Fruit fly (Drosophila melanogaster): ENCODE measurements around the gene CG42359.

CG42359 gene

DNA sequence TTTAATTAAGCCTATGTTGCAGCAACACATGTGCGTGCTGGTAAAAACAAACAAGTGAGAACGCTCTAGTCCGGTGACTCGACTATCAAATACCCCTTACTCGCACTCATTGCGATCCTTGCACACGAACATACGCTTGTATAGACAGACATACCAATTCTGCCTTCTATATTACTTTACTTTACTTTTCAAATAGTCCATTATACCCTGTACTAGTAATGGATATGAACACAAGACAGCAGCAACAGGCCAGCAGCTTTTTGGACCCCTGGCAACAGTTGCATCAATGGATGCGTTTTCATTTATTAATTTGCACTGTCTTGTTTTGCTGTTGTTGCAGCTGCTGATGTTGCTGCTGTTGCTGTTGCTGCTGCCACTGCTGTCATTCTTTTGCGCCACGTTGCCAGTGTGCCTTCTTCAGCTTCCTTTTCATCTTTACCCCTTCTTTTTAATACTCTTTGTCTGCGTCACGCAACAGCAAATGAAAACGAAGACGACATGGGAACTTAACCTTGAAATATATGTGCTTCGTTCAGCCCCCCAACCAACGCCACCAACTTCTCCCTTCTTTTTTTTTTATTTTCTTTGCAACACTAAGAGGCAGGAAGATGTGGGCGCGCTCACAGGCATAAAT lies 43.5 kb downstream of the CG42359 start (continued):
- TF ChIP-seq onecut (GFP tag; IDR thresholded peaks at IDR 0.05) = no peak
- peak; percentile 60; the same call in 2 of the 3 replicates for TF ChIP-seq Aef1 (GFP tag; IDR thresholded peaks at IDR 0.05)
- no peak for TF ChIP-seq pita (GFP tag; optimal IDR thresholded peaks at IDR 0.05)
- no peak for TF ChIP-seq MBD-R2 (GFP tag; IDR thresholded peaks at IDR 0.05)
- no peak for TF ChIP-seq Nf-YA (GFP tag; IDR thresholded peaks at IDR 0.05)
- no peak for TF ChIP-seq BtbVII (GFP tag; optimal IDR thresholded peaks at IDR 0.05)
- TF ChIP-seq CG18764 (GFP tag; optimal IDR thresholded peaks at IDR 0.05) = no peak
- no peak for TF ChIP-seq nau (GFP tag; optimal IDR thresholded peaks at IDR 0.05)
- TF ChIP-seq Xrp1 (GFP tag; IDR thresholded peaks at IDR 0.05) = peak; percentile 60; the same call in 1 of the 2 replicates
- TF ChIP-seq bigmax (GFP tag; optimal IDR thresholded peaks at IDR 0.05) = no peak
- peak; percentile 9 for TF ChIP-seq CG9727 (GFP tag; optimal IDR thresholded peaks at IDR 0.05)
- TF ChIP-seq ci (GFP tag; IDR thresholded peaks at IDR 0.05) = peak; percentile 82
- no peak for TF ChIP-seq gsb (GFP tag; IDR thresholded peaks at IDR 0.05)
- TF ChIP-seq CG7928 (GFP tag; optimal IDR thresholded peaks at IDR 0.05) = no peak
- TF ChIP-seq ab (GFP tag; optimal IDR thresholded peaks at IDR 0.05) = peak; percentile 27
- TF ChIP-seq chm (GFP tag; IDR thresholded peaks at IDR 0.05) = no peak; the same call in 1 of the 2 replicates
- no peak for TF ChIP-seq Dad (GFP tag; optimal IDR thresholded peaks at IDR 0.05)
- no peak for TF ChIP-seq CG11723 (GFP tag; optimal IDR thresholded peaks at IDR 0.05)
- no peak for TF ChIP-seq Med (GFP tag)
- peak; percentile 12 for TF ChIP-seq jing (GFP tag; optimal IDR thresholded peaks at IDR 0.05)
- no peak for TF ChIP-seq lov (optimal IDR thresholded peaks at IDR 0.05)
- 0 out of 3 replicates have a peak, but pooled peaks have one; percentile 46 for TF ChIP-seq lov (GFP tag; IDR thresholded peaks at IDR 0.05)
- no peak for TF ChIP-seq CG3995 (GFP tag; optimal IDR thresholded peaks at IDR 0.05)
- TF ChIP-seq sob (GFP tag; IDR thresholded peaks at IDR 0.05) = no peak; the same call in 1 of the 2 replicates
- TF ChIP-seq CG1529 (GFP tag; optimal IDR thresholded peaks at IDR 0.05) = no peak
- TF ChIP-seq Jarid2 (GFP tag; optimal IDR thresholded peaks at IDR 0.05) = no peak
- no peak for TF ChIP-seq zfh2 (GFP tag; optimal IDR thresholded peaks at IDR 0.05)
- TF ChIP-seq CG8359 (GFP tag; optimal IDR thresholded peaks at IDR 0.05; ENCODE audit: borderline replicate concordance) = no peak
- TF ChIP-seq CG7745 (tag; optimal IDR thresholded peaks at IDR 0.05) = no peak
- no peak for TF ChIP-seq GATAe (GFP tag; conservative IDR thresholded peaks at IDR 0.05)
- peak; percentile 27 for TF ChIP-seq Chrac-16 (GFP tag; optimal IDR thresholded peaks at IDR 0.05)
- TF ChIP-seq grau (tag; optimal IDR thresholded peaks at IDR 0.05) = peak; percentile 9
- TF ChIP-seq NFAT (GFP tag; IDR thresholded peaks at IDR 0.05) = no peak
- no peak for TF ChIP-seq CG12219 (GFP tag; optimal IDR thresholded peaks at IDR 0.05)
- peak; percentile 28; the same call in 1 of the 2 replicates for TF ChIP-seq esg (GFP tag; conservative IDR thresholded peaks at IDR 0.05)
- TF ChIP-seq sna (GFP tag; IDR thresholded peaks at IDR 0.05; ENCODE audit: partially characterized antibody) = no peak
- TF ChIP-seq Atf3 (GFP tag; optimal IDR thresholded peaks at IDR 0.05) = no peak
- no peak for TF ChIP-seq CHES-1-like (GFP tag; optimal IDR thresholded peaks at IDR 0.05)

- TF ChIP-seq CG11560 (tag; IDR thresholded peaks at IDR 0.05) = no peak
- no peak for TF ChIP-seq ERR (GFP tag; optimal IDR thresholded peaks at IDR 0.05)
- TF ChIP-seq Sox100B (GFP tag; optimal IDR thresholded peaks at IDR 0.05) = peak; percentile 27
- TF ChIP-seq CG17359 (tag; optimal IDR thresholded peaks at IDR 0.05) = peak; percentile 47
- no peak for TF ChIP-seq CG12104 (GFP tag; optimal IDR thresholded peaks at IDR 0.05)
- TF ChIP-seq kah (GFP tag; optimal IDR thresholded peaks at IDR 0.05) = no peak
- TF ChIP-seq CG8388 (GFP tag; optimal IDR thresholded peaks at IDR 0.05) = peak; percentile 43
- peak; percentile 63; the same call in 2 of the 3 replicates for TF ChIP-seq ci (GFP tag; IDR thresholded peaks at IDR 0.05)
- TF ChIP-seq z (GFP tag; IDR thresholded peaks at IDR 0.05) = no peak
- TF ChIP-seq CG7271 (tag; optimal IDR thresholded peaks at IDR 0.05) = no peak
- no peak for TF ChIP-seq CG9817 (tag; optimal IDR thresholded peaks at IDR 0.05)
- no peak for TF ChIP-seq Poxn (GFP tag; IDR thresholded peaks at IDR 0.05)
- TF ChIP-seq mam (GFP tag; optimal IDR thresholded peaks at IDR 0.05) = no peak
- TF ChIP-seq shn (GFP tag; optimal IDR thresholded peaks at IDR 0.05) = peak; percentile 9
- no peak for TF ChIP-seq Meics (GFP tag; optimal IDR thresholded peaks at IDR 0.05)
- TF ChIP-seq Dp (GFP tag; optimal IDR thresholded peaks at IDR 0.05) = no peak
These were observed 48.3 kb downstream of the CG42359 start for dm6 chr3R:19113836-19114235.
